Fruit fly (Drosophila melanogaster): ENCODE measurements around the gene spen.

DNA sequence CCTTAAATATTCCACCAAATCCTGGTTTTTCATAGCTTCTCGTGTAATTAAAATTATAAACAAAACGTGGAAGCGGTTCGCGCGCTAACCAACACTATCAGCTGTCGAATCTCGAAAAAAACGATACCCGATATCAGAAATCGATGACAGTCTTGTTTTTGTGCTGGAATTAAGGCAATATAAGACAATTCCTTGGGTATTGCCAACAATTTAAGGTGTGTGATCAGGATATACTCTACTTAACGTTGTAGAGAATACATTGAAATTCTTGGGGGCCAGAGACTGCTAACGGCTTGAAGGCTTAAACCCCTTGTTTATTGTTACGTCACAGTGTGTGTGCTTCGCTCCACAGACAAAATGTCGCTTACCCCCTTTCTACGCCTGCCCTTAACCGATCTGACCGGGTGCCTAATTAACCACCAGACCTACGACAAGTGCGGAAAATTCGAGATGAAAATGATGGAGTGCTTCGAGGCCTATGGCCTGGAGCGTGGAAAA, 3.6 kb upstream of the spen start, which contains the start of gene Pus10:
- TF ChIP-seq CTCF (optimal IDR thresholded peaks at IDR 0.05) (no peak), CG8478 (optimal IDR thresholded peaks at IDR 0.05) (no peak)
